Worm (Caenorhabditis elegans): ENCODE data around the gene F55G1.6.

F55G1.6 gene

ce11 chrIV:7523744-7524143 is 50.4 kb downstream of the F55G1.6 start:
- TF ChIP-seq ceh-16 (tag; optimal IDR thresholded peaks at IDR 0.05): no peak
- no peak for TF ChIP-seq lin-39 (tag; optimal IDR thresholded peaks at IDR 0.05)
- no peak for TF ChIP-seq sma-9 (GFP tag; optimal IDR thresholded peaks at IDR 0.05)
- no peak for TF ChIP-seq sma-9 (tag; optimal IDR thresholded peaks at IDR 0.05)
- TF ChIP-seq mdl-1 (tag; optimal IDR thresholded peaks at IDR 0.05): no peak
- TF ChIP-seq lin-13 (GFP tag; optimal IDR thresholded peaks at IDR 0.05): no peak
- TF ChIP-seq zag-1 (tag; optimal IDR thresholded peaks at IDR 0.05): no peak
- no peak for TF ChIP-seq gmeb-1 (tag; optimal IDR thresholded peaks at IDR 0.05)
- TF ChIP-seq sma-3 (GFP tag; optimal IDR thresholded peaks at IDR 0.05): no peak
- no peak for TF ChIP-seq elt-3 (tag; optimal IDR thresholded peaks at IDR 0.05)
- no peak for TF ChIP-seq dmd-4 (tag; optimal IDR thresholded peaks at IDR 0.05)
- no peak for TF ChIP-seq ztf-4 (tag; optimal IDR thresholded peaks at IDR 0.05)
- TF ChIP-seq egl-27 (tag; optimal IDR thresholded peaks at IDR 0.05): no peak
- no peak for TF ChIP-seq blmp-1 (tag; optimal IDR thresholded peaks at IDR 0.05; ENCODE audit: insufficient read depth)
- no peak for TF ChIP-seq lsy-2 (tag; optimal IDR thresholded peaks at IDR 0.05)
- TF ChIP-seq nhr-10 (tag; optimal IDR thresholded peaks at IDR 0.05): no peak
- no peak for TF ChIP-seq R02D3.7 (tag; optimal IDR thresholded peaks at IDR 0.05)
- no peak for TF ChIP-seq aly-2 (tag; optimal IDR thresholded peaks at IDR 0.05)
- TF ChIP-seq nhr-25 (tag; optimal IDR thresholded peaks at IDR 0.05): no peak

Data from whole organism, L2 larva.